Worm (Caenorhabditis elegans) whole organism, L4 larva: ENCODE data around the gene otpl-4.

Experiments used
- D1046.2 ChIP-seq: fragments of 200-800 bp; sonication (Bioruptor generic); IDR thresholded peaks from 2 replicates; pipeline ENCODE4 v1.3.6; 2022; ENCODE audit warnings: missing genetic modification characterization, missing compliant biosample characterization
- F26F4.8 ChIP-seq: fragments of 200-800 bp; sonication (Bioruptor generic); conservative IDR thresholded peaks from 2 replicates; pipeline ENCODE4 v1.3.6; 2022; ENCODE audit warnings: missing genetic modification characterization, missing compliant biosample characterization
- F37D6.2 ChIP-seq: sonication (generic microtip); optimal IDR thresholded peaks from 2 replicates; lab custom pipeline; 2016; ENCODE audit warnings: mild to moderate bottlenecking, missing genetic modification characterization, missing compliant biosample characterization
- F44E2.7 ChIP-seq: fragments of 200-800 bp; sonication (Bioruptor generic); IDR thresholded peaks from 2 replicates; pipeline ENCODE4 v2.1.2; 2022; ENCODE audit warnings: missing genetic modification characterization, missing compliant biosample characterization
- T26A8.4 ChIP-seq: fragments of 200-800 bp; sonication (Bioruptor generic); IDR thresholded peaks from 2 replicates; pipeline ENCODE4 v1.3.6; 2022; ENCODE audit warnings: missing genetic modification characterization, missing compliant biosample characterization
- Y105C5A.15 ChIP-seq: fragments of 200-800 bp; sonication (Bioruptor generic); IDR thresholded peaks from 2 replicates; pipeline ENCODE4 v1.3.6; 2022; ENCODE audit warnings: missing genetic modification characterization, missing compliant biosample characterization
- Y48G9A.11 ChIP-seq: fragments of 200-800 bp; sonication (Bioruptor generic); IDR thresholded peaks from 2 replicates; pipeline ENCODE4 v1.3.6; 2022; ENCODE audit warnings: missing genetic modification reagents, missing genetic modification characterization, missing compliant biosample characterization
- Y75B8A.6 ChIP-seq: fragments of 200-800 bp; sonication (Bioruptor generic); IDR thresholded peaks from 2 replicates; pipeline ENCODE4 v1.3.6; 2022; ENCODE audit warnings: missing genetic modification reagents, missing genetic modification characterization, missing compliant biosample characterization
- ZK337.2 ChIP-seq: fragments of 200-800 bp; sonication (Bioruptor generic); IDR thresholded peaks from 2 replicates; pipeline ENCODE4 v1.3.6; 2022; ENCODE audit warnings: missing genetic modification reagents, missing genetic modification characterization, missing compliant biosample characterization
- ZK546.5 ChIP-seq, 2 experiments: sonication (generic microtip); optimal IDR thresholded peaks; 2 replicates each; lab custom pipeline; 2017; ENCODE audit warnings: missing biosample characterization in 2 of 2, missing genetic modification characterization in 2 of 2
- arid-1 ChIP-seq: fragments of 200-800 bp; sonication (Bioruptor generic); conservative IDR thresholded peaks from 2 replicates; pipeline ENCODE4 v1.3.6; 2022; ENCODE audit warnings: missing genetic modification reagents, missing genetic modification characterization, missing compliant biosample characterization
- ceh-28 ChIP-seq: fragments of 150-350 bp; optimal IDR thresholded peaks from 2 replicates; lab custom pipeline; 2014; ENCODE audit warnings: missing biosample characterization, missing genetic modification reagents, missing genetic modification characterization
- ceh-44 ChIP-seq: fragments of 200-800 bp; sonication (Bioruptor generic); IDR thresholded peaks from 2 replicates; pipeline ENCODE4 v1.3.6; 2022; ENCODE audit warnings: missing genetic modification reagents, missing genetic modification characterization, missing compliant biosample characterization
- ceh-62 ChIP-seq: sonication (generic microtip); optimal IDR thresholded peaks from 2 replicates; lab custom pipeline; 2017; ENCODE audit warnings: missing biosample characterization, missing genetic modification characterization
- ces-1 ChIP-seq: fragments of 150-350 bp; sonication (generic microtip); optimal IDR thresholded peaks from 4 replicates; lab custom pipeline; 2014; ENCODE audit warnings: missing biosample characterization, missing genetic modification reagents, missing genetic modification characterization
- daf-19 ChIP-seq: fragments of 200-800 bp; sonication (Bioruptor generic); conservative IDR thresholded peaks from 2 replicates; pipeline ENCODE4 v1.3.6; 2022; ENCODE audit warnings: missing genetic modification characterization, missing compliant biosample characterization
- daf-8 ChIP-seq: fragments of 200-800 bp; sonication (Bioruptor generic); IDR thresholded peaks from 2 replicates; pipeline ENCODE4 v1.3.6; 2022; ENCODE audit warnings: missing genetic modification characterization, missing compliant biosample characterization
- dmd-6 ChIP-seq: fragments of 200-800 bp; sonication (Bioruptor generic); IDR thresholded peaks from 2 replicates; pipeline ENCODE4 v1.3.6; 2022; ENCODE audit warnings: missing genetic modification reagents, missing genetic modification characterization, missing compliant biosample characterization
- dmd-9 ChIP-seq: fragments of 200-800 bp; sonication (Bioruptor generic); IDR thresholded peaks from 2 replicates; pipeline ENCODE4 v1.3.6; 2022; ENCODE audit warnings: missing genetic modification reagents, missing genetic modification characterization, missing compliant biosample characterization
- dpl-1 ChIP-seq: fragments of 150-350 bp; optimal IDR thresholded peaks from 2 replicates; lab custom pipeline; 2014; ENCODE audit warnings: missing biosample characterization, missing genetic modification reagents, missing genetic modification characterization
- duxl-1 ChIP-seq: sonication (generic microtip); optimal IDR thresholded peaks from 2 replicates; lab custom pipeline; 2016; ENCODE audit warnings: mild to moderate bottlenecking, missing genetic modification characterization, moderate library complexity, missing compliant biosample characterization; ENCODE audit not compliant: poor library complexity
- egl-27 ChIP-seq: sonication (generic microtip); optimal IDR thresholded peaks from 3 replicates; lab custom pipeline; 2017; ENCODE audit warnings: missing biosample characterization, missing genetic modification reagents, missing genetic modification characterization
- egl-43 ChIP-seq: fragments of 200-800 bp; sonication (Bioruptor generic); IDR thresholded peaks from 2 replicates; pipeline ENCODE4 v1.3.6; 2022; ENCODE audit warnings: missing genetic modification reagents, missing genetic modification characterization, missing compliant biosample characterization
- hlh-11 ChIP-seq: fragments of 200-800 bp; sonication (Bioruptor generic); optimal IDR thresholded peaks from 2 replicates; lab custom pipeline; 2018; ENCODE audit warnings: mild to moderate bottlenecking, missing genetic modification characterization, missing compliant biosample characterization
- hlh-30 ChIP-seq: sonication (generic microtip); optimal IDR thresholded peaks from 2 replicates; lab custom pipeline; 2017; ENCODE audit warnings: antibody characterized with exemption, mild to moderate bottlenecking, missing genetic modification characterization, missing compliant biosample characterization; ENCODE audit not compliant: insufficient read depth
- hmg-1.1 ChIP-seq: fragments of 200-800 bp; sonication (Bioruptor generic); IDR thresholded peaks from 2 replicates; pipeline ENCODE4 v1.3.6; 2022; ENCODE audit warnings: missing genetic modification reagents, missing genetic modification characterization, missing compliant biosample characterization
- jun-1 ChIP-seq: fragments of 150-350 bp; optimal IDR thresholded peaks from 2 replicates; lab custom pipeline; 2014; ENCODE audit warnings: missing biosample characterization, missing genetic modification reagents, missing genetic modification characterization
- lim-7 ChIP-seq: fragments of 200-800 bp; sonication (Bioruptor generic); IDR thresholded peaks from 2 replicates; pipeline ENCODE4 v1.3.6; 2022; ENCODE audit warnings: missing genetic modification characterization, missing compliant biosample characterization
- lin-38 ChIP-seq: fragments of 200-800 bp; sonication (Bioruptor generic); IDR thresholded peaks from 2 replicates; pipeline ENCODE4 v1.3.6; 2022; ENCODE audit warnings: missing genetic modification reagents, missing genetic modification characterization, missing compliant biosample characterization
- lir-3 ChIP-seq: sonication (generic microtip); optimal IDR thresholded peaks from 2 replicates; lab custom pipeline; 2016; ENCODE audit warnings: mild to moderate bottlenecking, missing genetic modification characterization, missing compliant biosample characterization
- madf-5 ChIP-seq, 2 experiments: fragments of 200-800 bp; sonication (Bioruptor generic); IDR thresholded peaks; 2 replicates each; pipeline ENCODE4 v1.3.6; 2022; ENCODE audit warnings: missing compliant biosample characterization in 2 of 2, missing genetic modification characterization in 2 of 2
- madf-9 ChIP-seq: fragments of 200-800 bp; sonication (Bioruptor generic); conservative IDR thresholded peaks from 2 replicates; pipeline ENCODE4 v1.3.6; 2022; ENCODE audit warnings: missing genetic modification reagents, missing genetic modification characterization, missing compliant biosample characterization
- mep-1 ChIP-seq: fragments of 150-350 bp; sonication (generic microtip); optimal IDR thresholded peaks from 3 replicates; lab custom pipeline; 2014; ENCODE audit warnings: missing biosample characterization, missing genetic modification characterization
- mxl-2 ChIP-seq: fragments of 200-800 bp; sonication (Bioruptor generic); conservative IDR thresholded peaks from 2 replicates; pipeline ENCODE4 v1.3.6; 2022; ENCODE audit warnings: missing genetic modification reagents, missing genetic modification characterization, missing compliant biosample characterization
- mxl-3 ChIP-seq: fragments of 200-800 bp; sonication (Bioruptor generic); optimal IDR thresholded peaks from 2 replicates; lab custom pipeline; 2018; ENCODE audit warnings: mild to moderate bottlenecking, missing genetic modification characterization, missing compliant biosample characterization
- nhr-10 ChIP-seq: fragments of 150-350 bp; optimal IDR thresholded peaks from 2 replicates; lab custom pipeline; 2014; ENCODE audit warnings: missing biosample characterization, missing genetic modification characterization
- nhr-111 ChIP-seq: fragments of 200-800 bp; sonication (Bioruptor generic); optimal IDR thresholded peaks from 2 replicates; lab custom pipeline; 2018; ENCODE audit warnings: mild to moderate bottlenecking, missing genetic modification characterization, missing compliant biosample characterization
- nhr-41 ChIP-seq: fragments of 200-800 bp; sonication (Bioruptor generic); IDR thresholded peaks from 2 replicates; pipeline ENCODE4 v1.3.6; 2022; ENCODE audit warnings: missing genetic modification reagents, missing genetic modification characterization, missing compliant biosample characterization
- nhr-6 ChIP-seq: fragments of 150-350 bp; optimal IDR thresholded peaks from 2 replicates; lab custom pipeline; 2014; ENCODE audit warnings: missing biosample characterization, missing genetic modification characterization
- pha-4 ChIP-seq, 2 experiments: fragments of 150-350 bp in 1 of 2; fragments of 200-800 bp in 1 of 2; sonication (Bioruptor generic) in 1 of 2; IDR thresholded peaks in 1 of 2; optimal IDR thresholded peaks in 1 of 2; 2 replicates each; pipeline versions ENCODE4 v1.3.6 to Lab custom; 2014 to 2022; ENCODE audit warnings: missing genetic modification characterization in 2 of 2, missing genetic modification reagents in 2 of 2, missing biosample characterization in 1 of 2, missing compliant biosample characterization in 1 of 2
- php-3 ChIP-seq: fragments of 200-800 bp; sonication (Bioruptor generic); IDR thresholded peaks from 2 replicates; pipeline ENCODE4 v1.3.6; 2022; ENCODE audit warnings: missing genetic modification reagents, missing genetic modification characterization, missing compliant biosample characterization
- sdz-12 ChIP-seq: fragments of 200-800 bp; sonication (Bioruptor generic); optimal IDR thresholded peaks from 2 replicates; lab custom pipeline; 2018; ENCODE audit warnings: mild to moderate bottlenecking, missing genetic modification characterization, missing compliant biosample characterization
- snpc-1.2 ChIP-seq: fragments of 200-800 bp; sonication (Bioruptor generic); IDR thresholded peaks from 2 replicates; pipeline ENCODE4 v1.3.6; 2022; ENCODE audit warnings: missing genetic modification reagents, missing genetic modification characterization, missing compliant biosample characterization
- tra-1 ChIP-seq: fragments of 200-800 bp; sonication (Bioruptor generic); IDR thresholded peaks from 2 replicates; pipeline ENCODE4 v1.3.6; 2022; ENCODE audit warnings: missing genetic modification reagents, missing genetic modification characterization, missing compliant biosample characterization
- vab-7 ChIP-seq: fragments of 200-800 bp; sonication (Bioruptor generic); IDR thresholded peaks from 2 replicates; pipeline ENCODE4 v1.3.6; 2022; ENCODE audit warnings: missing genetic modification reagents, missing genetic modification characterization, missing compliant biosample characterization
- zfp-2 ChIP-seq: sonication (generic microtip); optimal IDR thresholded peaks from 2 replicates; lab custom pipeline; 2016; ENCODE audit warnings: mild to moderate bottlenecking, missing genetic modification characterization, missing compliant biosample characterization
- zfp-3 ChIP-seq: fragments of 200-800 bp; sonication (Bioruptor generic); conservative IDR thresholded peaks from 2 replicates; pipeline ENCODE4 v1.3.6; 2022; ENCODE audit warnings: missing genetic modification reagents, missing genetic modification characterization, missing compliant biosample characterization
- ztf-11 ChIP-seq: fragments of 150-350 bp; optimal IDR thresholded peaks from 2 replicates; lab custom pipeline; 2014; ENCODE audit warnings: missing biosample characterization, missing genetic modification characterization
- ztf-7 ChIP-seq: fragments of 150-350 bp; optimal IDR thresholded peaks from 2 replicates; lab custom pipeline; 2014; ENCODE audit warnings: missing biosample characterization, missing genetic modification characterization

The otpl-4 gene

DNA sequence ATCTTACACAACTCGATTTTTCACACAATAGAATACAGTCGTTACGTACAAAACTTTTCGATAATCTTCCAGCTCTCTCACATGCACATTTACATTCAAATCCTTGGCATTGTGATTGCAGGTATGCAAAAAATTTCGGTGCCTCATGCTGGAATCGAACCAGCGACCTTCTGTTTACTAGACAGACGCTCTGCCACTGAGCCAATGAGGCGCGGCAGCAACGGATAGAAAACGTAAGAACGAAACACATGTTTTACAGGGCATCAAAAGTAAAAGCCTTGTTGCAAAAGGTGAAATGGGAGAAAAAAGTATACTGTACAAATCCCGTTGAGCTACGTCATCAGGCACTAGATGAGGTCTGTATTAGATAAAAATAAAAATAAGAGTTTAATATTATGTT is 41.2 kb upstream of the otpl-4 start (continued):
- TF ChIP-seq hlh-30 (tag; lab: Kevin White, UChicago) (no peak), lir-3 (tag; lab: Kevin White, UChicago) (peak; percentile 31), php-3 (peak; percentile 56; the same call in 1 of the 2 replicates), vab-7 (peak; percentile 78), Y105C5A.15 (GFP tag; lab: Robert Waterston, UW) (0 out of 2 replicates have a peak, but pooled peaks have one; percentile 10), ces-1 (GFP tag; lab: Kevin White, UChicago) (no peak), mep-1 (tag; lab: Kevin White, UChicago) (peak; percentile 36), mxl-2 (GFP tag; lab: Robert Waterston, UW) (no peak), snpc-1.2 (GFP tag; lab: Robert Waterston, UW) (peak; percentile 69), lin-38 (GFP tag; lab: Robert Waterston, UW) (peak; percentile 71), jun-1 (tag; lab: Kevin White, UChicago) (no peak), mxl-3 (GFP tag; lab: Kevin White, UChicago) (no peak), ceh-62 (tag; lab: Kevin White, UChicago) (no peak), D1046.2 (GFP tag; lab: Robert Waterston, UW) (no peak), nhr-6 (tag; lab: Kevin White, UChicago) (no peak), hlh-11 (tag; lab: Kevin White, UChicago) (peak; percentile 11), nhr-111 (GFP tag; lab: Kevin White, UChicago) (peak; percentile 15), dmd-9 (no peak), pha-4 (GFP tag; IDR thresholded peaks at IDR 0.05; lab: Robert Waterston, UW) (peak; percentile 65), pha-4 (tag; optimal IDR thresholded peaks at IDR 0.05; lab: Kevin White, UChicago) (no peak), dmd-6 (peak; percentile 34; the same call in 1 of the 2 replicates), arid-1 (peak; percentile 43; the same call in 1 of the 2 replicates), sdz-12 (GFP tag; lab: Kevin White, UChicago) (no peak), daf-19 (GFP tag; lab: Robert Waterston, UW) (peak; percentile 70), dpl-1 (GFP tag; lab: Kevin White, UChicago) (no peak), ZK546.5 (tag; optimal IDR thresholded peaks at IDR 0.05; lab: Kevin White, UChicago) (no peak), tra-1 (GFP tag; lab: Robert Waterston, UW) (peak; percentile 46; the same call in 1 of the 2 replicates), ceh-28 (tag; lab: Kevin White, UChicago) (no peak), madf-5 (GFP tag; IDR thresholded peaks at IDR 0.05; lab: Robert Waterston, UW) (no peak), egl-27 (tag; lab: Kevin White, UChicago) (no peak), nhr-10 (tag; lab: Kevin White, UChicago) (no peak), zfp-3 (GFP tag; lab: Robert Waterston, UW) (no peak), nhr-41 (peak; percentile 50; the same call in 1 of the 2 replicates), ZK337.2 (GFP tag; lab: Robert Waterston, UW) (no peak), hmg-1.1 (GFP tag; lab: Robert Waterston, UW) (0 out of 2 replicates have a peak, but pooled peaks have one; percentile 45), Y48G9A.11 (GFP tag; lab: Robert Waterston, UW) (peak; percentile 27; the same call in 1 of the 2 replicates), ztf-7 (tag; lab: Kevin White, UChicago) (no peak), madf-9 (GFP tag; lab: Robert Waterston, UW) (0 out of 2 replicates have a peak, but pooled peaks have one; percentile 32), Y75B8A.6 (GFP tag; lab: Robert Waterston, UW) (no peak), ztf-11 (tag; lab: Kevin White, UChicago) (no peak)

DNA sequence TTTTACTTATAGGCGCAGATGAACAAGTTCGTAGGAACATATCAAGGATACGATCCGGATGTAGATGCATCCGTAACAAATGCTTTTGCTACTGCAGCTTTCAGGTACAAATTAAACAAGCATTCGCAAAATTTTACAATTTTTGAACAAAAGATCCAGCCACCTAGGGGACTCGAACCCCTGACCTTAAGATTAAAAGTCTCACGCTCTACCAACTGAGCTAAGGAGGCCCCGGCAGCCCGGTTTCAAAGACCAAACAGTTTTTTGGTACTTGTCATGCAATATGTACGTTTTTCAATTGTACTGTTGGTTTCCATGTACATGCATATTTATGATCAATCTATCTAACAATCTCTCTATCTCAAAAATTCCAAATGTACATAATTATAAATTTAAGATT is 37.7 kb upstream of the otpl-4 start:
- 0 out of 2 replicates have a peak, but pooled peaks have one; percentile 27 for TF ChIP-seq daf-8 (GFP tag; lab: Robert Waterston, UW)
- TF ChIP-seq egl-43 (GFP tag; lab: Robert Waterston, UW), result peak; percentile 52; the same call in 1 of the 2 replicates
- peak; percentile 47; the same call in 1 of the 2 replicates for TF ChIP-seq arid-1
- TF ChIP-seq ZK546.5 (tag; optimal IDR thresholded peaks at IDR 0.05; lab: Kevin White, UChicago), result no peak
- TF ChIP-seq F26F4.8 (GFP tag; lab: Robert Waterston, UW), result peak; percentile 60; the same call in 1 of the 2 replicates
- TF ChIP-seq duxl-1 (tag; lab: Kevin White, UChicago), result peak; percentile 27
- no peak for TF ChIP-seq zfp-2 (tag; lab: Kevin White, UChicago)
- peak; percentile 91 for TF ChIP-seq lim-7
- peak; percentile 15 for TF ChIP-seq lir-3 (tag; lab: Kevin White, UChicago)
- TF ChIP-seq ceh-44 (GFP tag; lab: Robert Waterston, UW), result 0 out of 2 replicates have a peak, but pooled peaks have one; percentile 44
- TF ChIP-seq T26A8.4, result 0 out of 2 replicates have a peak, but pooled peaks have one; percentile 39
- TF ChIP-seq snpc-1.2 (GFP tag; lab: Robert Waterston, UW), result peak; percentile 52; the same call in 1 of the 2 replicates
- peak; percentile 49; the same call in 1 of the 2 replicates for TF ChIP-seq F44E2.7
- no peak for TF ChIP-seq F37D6.2 (tag; lab: Kevin White, UChicago)
